Worm (Caenorhabditis elegans) whole organism, L4 larva: ENCODE results near the gene mog-5.

Experiments
- D1046.2 ChIP-seq: fragments of 200-800 bp; sonication (Bioruptor generic); IDR thresholded peaks from 2 replicates; pipeline ENCODE4 v1.3.6; 2022; ENCODE audit warnings: missing genetic modification characterization, missing compliant biosample characterization
- F26F4.8 ChIP-seq: fragments of 200-800 bp; sonication (Bioruptor generic); conservative IDR thresholded peaks from 2 replicates; pipeline ENCODE4 v1.3.6; 2022; ENCODE audit warnings: missing genetic modification characterization, missing compliant biosample characterization
- T20F7.1 ChIP-seq: fragments of 200-800 bp; sonication (Bioruptor generic); optimal IDR thresholded peaks from 2 replicates; lab custom pipeline; 2018; ENCODE audit warnings: mild to moderate bottlenecking, missing genetic modification characterization, missing compliant biosample characterization
- T26A8.4 ChIP-seq: fragments of 200-800 bp; sonication (Bioruptor generic); IDR thresholded peaks from 2 replicates; pipeline ENCODE4 v1.3.6; 2022; ENCODE audit warnings: missing genetic modification characterization, missing compliant biosample characterization
- Y5F2A.4 ChIP-seq: fragments of 200-800 bp; sonication (Bioruptor generic); optimal IDR thresholded peaks from 2 replicates; lab custom pipeline; 2018; ENCODE audit warnings: mild to moderate bottlenecking, missing genetic modification characterization, missing compliant biosample characterization
- ZK337.2 ChIP-seq: fragments of 200-800 bp; sonication (Bioruptor generic); IDR thresholded peaks from 2 replicates; pipeline ENCODE4 v1.3.6; 2022; ENCODE audit warnings: missing genetic modification reagents, missing genetic modification characterization, missing compliant biosample characterization
- aha-1 ChIP-seq: fragments of 150-350 bp; peaks from one replicate; lab custom pipeline; 2014; ENCODE audit warnings: missing biosample characterization, missing genetic modification characterization
- arid-1 ChIP-seq: fragments of 200-800 bp; sonication (Bioruptor generic); conservative IDR thresholded peaks from 2 replicates; pipeline ENCODE4 v1.3.6; 2022; ENCODE audit warnings: missing genetic modification reagents, missing genetic modification characterization, missing compliant biosample characterization
- ceh-28 ChIP-seq: fragments of 150-350 bp; optimal IDR thresholded peaks from 2 replicates; lab custom pipeline; 2014; ENCODE audit warnings: missing biosample characterization, missing genetic modification reagents, missing genetic modification characterization
- ceh-62 ChIP-seq: sonication (generic microtip); optimal IDR thresholded peaks from 2 replicates; lab custom pipeline; 2017; ENCODE audit warnings: missing biosample characterization, missing genetic modification characterization
- ces-1 ChIP-seq: fragments of 150-350 bp; sonication (generic microtip); optimal IDR thresholded peaks from 4 replicates; lab custom pipeline; 2014; ENCODE audit warnings: missing biosample characterization, missing genetic modification reagents, missing genetic modification characterization
- cey-2 ChIP-seq: sonication (generic microtip); optimal IDR thresholded peaks from 3 replicates; lab custom pipeline; 2017; ENCODE audit warnings: missing genetic modification characterization, mild to moderate bottlenecking, missing compliant biosample characterization, antibody characterized with exemption, borderline replicate concordance; ENCODE audit not compliant: insufficient read depth
- ctbp-1 ChIP-seq: fragments of 200-800 bp; sonication (Bioruptor generic); IDR thresholded peaks from 2 replicates; pipeline ENCODE4 v1.3.6; 2022; ENCODE audit warnings: missing genetic modification reagents, missing genetic modification characterization, missing compliant biosample characterization
- daf-16 ChIP-seq, 3 experiments: sonication (generic microtip); optimal IDR thresholded peaks; 2 replicates each; lab custom pipeline; 2016 to 2017; ENCODE audit warnings: missing genetic modification characterization in 3 of 3, missing genetic modification reagents in 3 of 3, mild to moderate bottlenecking in 2 of 3, missing compliant biosample characterization in 2 of 3, missing biosample characterization in 1 of 3, moderate library complexity in 1 of 3
- daf-19 ChIP-seq: fragments of 200-800 bp; sonication (Bioruptor generic); conservative IDR thresholded peaks from 2 replicates; pipeline ENCODE4 v1.3.6; 2022; ENCODE audit warnings: missing genetic modification characterization, missing compliant biosample characterization
- dmd-9 ChIP-seq: fragments of 200-800 bp; sonication (Bioruptor generic); IDR thresholded peaks from 2 replicates; pipeline ENCODE4 v1.3.6; 2022; ENCODE audit warnings: missing genetic modification reagents, missing genetic modification characterization, missing compliant biosample characterization
- dve-1 ChIP-seq: sonication (generic microtip); optimal IDR thresholded peaks from 2 replicates; lab custom pipeline; 2017; ENCODE audit warnings: antibody characterized with exemption, mild to moderate bottlenecking, missing genetic modification characterization, missing compliant biosample characterization; ENCODE audit not compliant: insufficient read depth
- egl-27 ChIP-seq: sonication (generic microtip); optimal IDR thresholded peaks from 3 replicates; lab custom pipeline; 2017; ENCODE audit warnings: missing biosample characterization, missing genetic modification reagents, missing genetic modification characterization
- fkh-10 ChIP-seq: fragments of 150-350 bp; optimal IDR thresholded peaks from 2 replicates; lab custom pipeline; 2014; ENCODE audit warnings: missing biosample characterization, missing genetic modification reagents, missing genetic modification characterization
- hif-1 ChIP-seq, 2 experiments: sonication (generic microtip); optimal IDR thresholded peaks; 2 replicates each; lab custom pipeline; 2016 to 2017; ENCODE audit warnings: missing compliant biosample characterization in 2 of 2, missing genetic modification characterization in 2 of 2, missing genetic modification reagents in 2 of 2, missing genotype in 2 of 2, mild to moderate bottlenecking in 1 of 2
- jun-1 ChIP-seq: fragments of 150-350 bp; optimal IDR thresholded peaks from 2 replicates; lab custom pipeline; 2014; ENCODE audit warnings: missing biosample characterization, missing genetic modification reagents, missing genetic modification characterization
- lin-1 ChIP-seq: fragments of 200-800 bp; sonication (Bioruptor generic); IDR thresholded peaks from 2 replicates; pipeline ENCODE4 v1.3.6; 2022; ENCODE audit warnings: missing genetic modification reagents, missing genetic modification characterization, missing compliant biosample characterization
- lin-29 ChIP-seq: fragments of 200-800 bp; sonication (Bioruptor generic); IDR thresholded peaks from 2 replicates; pipeline ENCODE4 v1.3.6; 2022; ENCODE audit warnings: missing genetic modification reagents, missing genetic modification characterization, missing compliant biosample characterization
- madf-5 ChIP-seq, 2 experiments: fragments of 200-800 bp; sonication (Bioruptor generic); IDR thresholded peaks; 2 replicates each; pipeline ENCODE4 v1.3.6; 2022; ENCODE audit warnings: missing compliant biosample characterization in 2 of 2, missing genetic modification characterization in 2 of 2
- madf-9 ChIP-seq: fragments of 200-800 bp; sonication (Bioruptor generic); conservative IDR thresholded peaks from 2 replicates; pipeline ENCODE4 v1.3.6; 2022; ENCODE audit warnings: missing genetic modification reagents, missing genetic modification characterization, missing compliant biosample characterization
- mdl-1 ChIP-seq, 2 experiments: fragments of 150-350 bp in 1 of 2; sonication (generic microtip) in 1 of 2; optimal IDR thresholded peaks; 2 replicates each; lab custom pipeline; 2014 to 2017; ENCODE audit warnings: missing biosample characterization in 2 of 2, missing genetic modification characterization in 2 of 2
- mep-1 ChIP-seq: fragments of 150-350 bp; sonication (generic microtip); optimal IDR thresholded peaks from 3 replicates; lab custom pipeline; 2014; ENCODE audit warnings: missing biosample characterization, missing genetic modification characterization
- mes-2 ChIP-seq: sonication (generic microtip); optimal IDR thresholded peaks from 2 replicates; lab custom pipeline; 2016; ENCODE audit warnings: missing genotype, mild to moderate bottlenecking, missing genetic modification characterization, missing compliant biosample characterization; ENCODE audit not compliant: poor library complexity, severe bottlenecking
- mxl-3 ChIP-seq: fragments of 200-800 bp; sonication (Bioruptor generic); optimal IDR thresholded peaks from 2 replicates; lab custom pipeline; 2018; ENCODE audit warnings: mild to moderate bottlenecking, missing genetic modification characterization, missing compliant biosample characterization
- nhr-102 ChIP-seq: sonication (generic microtip); optimal IDR thresholded peaks from 2 replicates; lab custom pipeline; 2016; ENCODE audit warnings: mild to moderate bottlenecking, missing genetic modification characterization, moderate library complexity, missing compliant biosample characterization
- nhr-11 ChIP-seq: fragments of 150-350 bp; optimal IDR thresholded peaks from 2 replicates; lab custom pipeline; 2014; ENCODE audit warnings: missing biosample characterization, missing genetic modification characterization
- nhr-237 ChIP-seq: sonication (generic microtip); optimal IDR thresholded peaks from 2 replicates; lab custom pipeline; 2017; ENCODE audit warnings: missing biosample characterization, missing genetic modification characterization
- nhr-25 ChIP-seq: sonication (generic microtip); optimal IDR thresholded peaks from 2 replicates; lab custom pipeline; 2017; ENCODE audit warnings: missing genetic modification characterization, mild to moderate bottlenecking, missing compliant biosample characterization, antibody characterized with exemption, moderate library complexity, borderline replicate concordance; ENCODE audit not compliant: insufficient read depth
- nhr-28 ChIP-seq: fragments of 150-350 bp; optimal IDR thresholded peaks from 2 replicates; lab custom pipeline; 2014; ENCODE audit warnings: missing biosample characterization, missing genetic modification characterization
- nhr-42 ChIP-seq: fragments of 200-800 bp; sonication (Bioruptor generic); IDR thresholded peaks from 2 replicates; pipeline ENCODE4 v1.3.6; 2022; ENCODE audit warnings: missing genetic modification characterization, missing compliant biosample characterization
- nhr-6 ChIP-seq: fragments of 150-350 bp; optimal IDR thresholded peaks from 2 replicates; lab custom pipeline; 2014; ENCODE audit warnings: missing biosample characterization, missing genetic modification characterization
- nhr-76 ChIP-seq: fragments of 150-350 bp; optimal IDR thresholded peaks from 2 replicates; lab custom pipeline; 2014; ENCODE audit warnings: missing biosample characterization, missing genetic modification characterization
- pha-4 ChIP-seq, 2 experiments: fragments of 150-350 bp in 1 of 2; fragments of 200-800 bp in 1 of 2; sonication (Bioruptor generic) in 1 of 2; IDR thresholded peaks in 1 of 2; optimal IDR thresholded peaks in 1 of 2; 2 replicates each; pipeline versions ENCODE4 v1.3.6 to Lab custom; 2014 to 2022; ENCODE audit warnings: missing genetic modification characterization in 2 of 2, missing genetic modification reagents in 2 of 2, missing biosample characterization in 1 of 2, missing compliant biosample characterization in 1 of 2
- php-3 ChIP-seq: fragments of 200-800 bp; sonication (Bioruptor generic); IDR thresholded peaks from 2 replicates; pipeline ENCODE4 v1.3.6; 2022; ENCODE audit warnings: missing genetic modification reagents, missing genetic modification characterization, missing compliant biosample characterization
- saeg-2 ChIP-seq: fragments of 200-800 bp; sonication (Bioruptor generic); IDR thresholded peaks from 2 replicates; pipeline ENCODE4 v1.3.6; 2022; ENCODE audit warnings: missing genetic modification reagents, missing genetic modification characterization, missing compliant biosample characterization
- sdz-12 ChIP-seq: fragments of 200-800 bp; sonication (Bioruptor generic); optimal IDR thresholded peaks from 2 replicates; lab custom pipeline; 2018; ENCODE audit warnings: mild to moderate bottlenecking, missing genetic modification characterization, missing compliant biosample characterization
- skn-1 ChIP-seq: fragments of 150-350 bp; optimal IDR thresholded peaks from 2 replicates; lab custom pipeline; 2014; ENCODE audit warnings: missing biosample characterization, missing genetic modification characterization
- tra-1 ChIP-seq: fragments of 200-800 bp; sonication (Bioruptor generic); IDR thresholded peaks from 2 replicates; pipeline ENCODE4 v1.3.6; 2022; ENCODE audit warnings: missing genetic modification reagents, missing genetic modification characterization, missing compliant biosample characterization
- vab-7 ChIP-seq: fragments of 200-800 bp; sonication (Bioruptor generic); IDR thresholded peaks from 2 replicates; pipeline ENCODE4 v1.3.6; 2022; ENCODE audit warnings: missing genetic modification reagents, missing genetic modification characterization, missing compliant biosample characterization
- zfp-3 ChIP-seq: fragments of 200-800 bp; sonication (Bioruptor generic); conservative IDR thresholded peaks from 2 replicates; pipeline ENCODE4 v1.3.6; 2022; ENCODE audit warnings: missing genetic modification reagents, missing genetic modification characterization, missing compliant biosample characterization
- zip-11 ChIP-seq: fragments of 200-800 bp; sonication (Bioruptor generic); IDR thresholded peaks from 2 replicates; pipeline ENCODE4 v1.3.6; 2022; ENCODE audit warnings: missing genetic modification characterization, missing compliant biosample characterization

The mog-5 gene

DNA sequence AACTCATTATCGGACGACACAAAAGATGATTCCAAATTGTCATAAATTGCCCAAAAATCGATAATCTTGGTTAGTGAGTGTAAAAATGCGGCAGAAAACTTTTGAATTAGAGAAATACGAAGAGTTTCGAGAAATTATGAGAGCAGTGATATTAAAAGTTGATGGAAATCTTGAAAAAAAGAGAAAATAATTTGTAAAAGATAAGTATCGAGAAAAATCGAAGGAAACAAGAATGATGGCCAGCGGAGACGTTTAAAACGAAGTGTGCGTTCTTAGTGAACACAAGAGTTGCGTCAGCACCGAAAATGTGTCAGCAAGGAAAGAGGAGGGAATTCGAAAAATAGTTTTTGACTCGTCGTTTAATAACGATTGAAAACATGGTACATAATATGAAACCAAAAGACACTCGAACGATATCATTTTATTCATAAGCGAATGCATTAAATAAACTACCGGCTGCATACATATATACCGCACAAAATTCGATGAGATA, 9.5 kb upstream of the mog-5 start, which contains the start of gene ndx-6 (continued):
- TF ChIP-seq jun-1 (peak; percentile 26), mes-2 (tag; lab: Kevin White, UChicago) (peak; percentile 91), ceh-28 (tag; lab: Kevin White, UChicago) (no peak), nhr-237 (tag; lab: Kevin White, UChicago) (no peak), ceh-62 (tag; lab: Kevin White, UChicago) (no peak), ces-1 (no peak), daf-19 (peak; percentile 53; the same call in 1 of the 2 replicates), zip-11 (no peak), lin-1 (no peak), F26F4.8 (GFP tag; lab: Robert Waterston, UW) (no peak), mxl-3 (peak; percentile 57), sdz-12 (GFP tag; lab: Kevin White, UChicago) (no peak), madf-9 (GFP tag; lab: Robert Waterston, UW) (peak; percentile 35; the same call in 1 of the 2 replicates), Y5F2A.4 (GFP tag; lab: Kevin White, UChicago) (no peak), dmd-9 (GFP tag; lab: Robert Waterston, UW) (0 out of 2 replicates have a peak, but pooled peaks have one; percentile 42), nhr-11 (tag; lab: Kevin White, UChicago) (peak; percentile 71), vab-7 (GFP tag; lab: Robert Waterston, UW) (no peak), mep-1 (tag; lab: Kevin White, UChicago) (peak; percentile 86), nhr-42 (0 out of 2 replicates have a peak, but pooled peaks have one; percentile 64), ctbp-1 (0 out of 2 replicates have a peak, but pooled peaks have one; percentile 23), daf-16 (GFP tag; optimal IDR thresholded peaks at IDR 0.05; lab: Kevin White, UChicago) (no peak), daf-16 (tag; optimal IDR thresholded peaks at IDR 0.05; lab: Kevin White, UChicago) (peak; percentile 47), zfp-3 (GFP tag; lab: Robert Waterston, UW) (peak; percentile 60; the same call in 1 of the 2 replicates), madf-5 (GFP tag; IDR thresholded peaks at IDR 0.05; lab: Robert Waterston, UW) (no peak), aha-1 (tag; lab: Kevin White, UChicago) (peak; percentile 42), T26A8.4 (GFP tag; lab: Robert Waterston, UW) (peak; percentile 74), ZK337.2 (GFP tag; lab: Robert Waterston, UW) (no peak), skn-1 (tag; lab: Kevin White, UChicago) (no peak), hif-1 (tag; optimal IDR thresholded peaks at IDR 0.05; lab: Kevin White, UChicago) (peak in 1 of 2 experiments; percentile 43), T20F7.1 (GFP tag; lab: Kevin White, UChicago) (peak; percentile 83), tra-1 (GFP tag; lab: Robert Waterston, UW) (no peak), arid-1 (GFP tag; lab: Robert Waterston, UW) (peak; percentile 62; the same call in 1 of the 2 replicates), nhr-76 (tag; lab: Kevin White, UChicago) (no peak), cey-2 (tag; lab: Kevin White, UChicago) (no peak), mdl-1 (tag; optimal IDR thresholded peaks at IDR 0.05; lab: Kevin White, UChicago) (peak in 1 of 2 experiments; percentile 27), egl-27 (tag; lab: Kevin White, UChicago) (no peak), nhr-6 (tag; lab: Kevin White, UChicago) (peak; percentile 61), D1046.2 (no peak), dve-1 (tag; lab: Kevin White, UChicago) (peak; percentile 85), lin-29 (0 out of 2 replicates have a peak, but pooled peaks have one; percentile 32), nhr-102 (tag; lab: Kevin White, UChicago) (peak; percentile 74), nhr-28 (tag; lab: Kevin White, UChicago) (peak; percentile 49), saeg-2 (GFP tag; lab: Robert Waterston, UW) (no peak), pha-4 (GFP tag; IDR thresholded peaks at IDR 0.05; lab: Robert Waterston, UW) (no peak; the same call in 1 of the 2 replicates), pha-4 (tag; optimal IDR thresholded peaks at IDR 0.05; lab: Kevin White, UChicago) (peak; percentile 64), php-3 (GFP tag; lab: Robert Waterston, UW) (no peak), nhr-25 (peak; percentile 76), fkh-10 (GFP tag; lab: Kevin White, UChicago) (no peak)
